Fruit fly (Drosophila melanogaster): ENCODE results near the gene CG14332.

The CG14332 gene

dm6 chr3R:17402434-17402833 is 19.6 kb downstream of the CG14332 start, which contains the start of gene Sur-8 (continued):
- TF ChIP-seq Lpt (GFP tag; optimal IDR thresholded peaks at IDR 0.05) (no peak), Hr4 (GFP tag; optimal IDR thresholded peaks at IDR 0.05) (peak; percentile 31), Eip93F (GFP tag; optimal IDR thresholded peaks at IDR 0.05) (no peak), CG11762 (GFP tag; optimal IDR thresholded peaks at IDR 0.05; ENCODE audit: insufficient read depth) (peak; percentile 15), Ets21C (GFP tag; optimal IDR thresholded peaks at IDR 0.05) (peak; percentile 4), Ets96B (tag; optimal IDR thresholded peaks at IDR 0.05) (no peak), CG3032 (tag; optimal IDR thresholded peaks at IDR 0.05) (no peak), CG10631 (GFP tag; optimal IDR thresholded peaks at IDR 0.05) (peak; percentile 7), CG6792 (GFP tag; optimal IDR thresholded peaks at IDR 0.05) (peak; percentile 23), Eip78C (GFP tag) (peak; percentile 76), CG10669 (GFP tag; optimal IDR thresholded peaks at IDR 0.05) (no peak), pdm3 (GFP tag; optimal IDR thresholded peaks at IDR 0.05) (peak; percentile 65), Gug (GFP tag; IDR thresholded peaks at IDR 0.05) (no peak), achi (GFP tag; optimal IDR thresholded peaks at IDR 0.05) (no peak), OdsH (GFP tag; optimal IDR thresholded peaks at IDR 0.05) (peak; percentile 51), Sox15 (GFP tag; optimal IDR thresholded peaks at IDR 0.05) (no peak), svp (GFP tag) (peak; percentile 68), CG6163 (GFP tag; IDR thresholded peaks at IDR 0.05) (no peak), net (GFP tag; optimal IDR thresholded peaks at IDR 0.05) (peak; percentile 49), CG8119 (GFP tag; IDR thresholded peaks at IDR 0.05) (no peak), eg (GFP tag; IDR thresholded peaks at IDR 0.05) (no peak; the same call in 2 of the 3 replicates), Hr39 (GFP tag; optimal IDR thresholded peaks at IDR 0.05) (peak; percentile 64), ss (GFP tag; optimal IDR thresholded peaks at IDR 0.05) (no peak), salr (GFP tag; optimal IDR thresholded peaks at IDR 0.05) (no peak), fkh (GFP tag; optimal IDR thresholded peaks at IDR 0.05) (peak; percentile 1), CG11294 (GFP tag; IDR thresholded peaks at IDR 0.05) (no peak), CG31627 (GFP tag; optimal IDR thresholded peaks at IDR 0.05) (peak; percentile 58), CG6276 (GFP tag; optimal IDR thresholded peaks at IDR 0.05) (no peak), Met (GFP tag; optimal IDR thresholded peaks at IDR 0.05) (peak; percentile 54), CG6808 (GFP tag; optimal IDR thresholded peaks at IDR 0.05) (no peak), dac (GFP tag; optimal IDR thresholded peaks at IDR 0.05) (peak; percentile 27), Smox (GFP tag; optimal IDR thresholded peaks at IDR 0.05) (peak; percentile 30), fd85E (GFP tag; optimal IDR thresholded peaks at IDR 0.05) (no peak), acj6 (GFP tag; optimal IDR thresholded peaks at IDR 0.05) (peak; percentile 33), lz (GFP tag; optimal IDR thresholded peaks at IDR 0.05) (peak; percentile 55), spab (GFP tag; optimal IDR thresholded peaks at IDR 0.05) (no peak), CG16779 (tag; optimal IDR thresholded peaks at IDR 0.05) (no peak), CG15336 (GFP tag; IDR thresholded peaks at IDR 0.05) (no peak), Eip75B (GFP tag; optimal IDR thresholded peaks at IDR 0.05) (peak; percentile 30), CG8632 (GFP tag; optimal IDR thresholded peaks at IDR 0.05) (no peak)

dm6 chr3R:17401289-17401752 is 20.7 kb downstream of the CG14332 start:
- no peak for TF ChIP-seq CG16779 (tag; optimal IDR thresholded peaks at IDR 0.05)
- TF ChIP-seq CG3032 (tag; optimal IDR thresholded peaks at IDR 0.05) = peak; percentile 24
- no peak for TF ChIP-seq CG6808 (GFP tag; optimal IDR thresholded peaks at IDR 0.05)
- TF ChIP-seq CG6792 (GFP tag; optimal IDR thresholded peaks at IDR 0.05) = no peak
- TF ChIP-seq Blimp-1 (GFP tag; optimal IDR thresholded peaks at IDR 0.05) = no peak
- no peak for TF ChIP-seq CG8119 (GFP tag; IDR thresholded peaks at IDR 0.05)
- TF ChIP-seq CG4318 (GFP tag; optimal IDR thresholded peaks at IDR 0.05) = no peak
- no peak for TF ChIP-seq CG10669 (GFP tag; optimal IDR thresholded peaks at IDR 0.05)
- no peak for TF ChIP-seq dsx (GFP tag; optimal IDR thresholded peaks at IDR 0.05; ENCODE audit: poor library complexity, severe bottlenecking)
- TF ChIP-seq fkh (GFP tag; optimal IDR thresholded peaks at IDR 0.05) = peak; percentile 67
- TF ChIP-seq Lpt (GFP tag; optimal IDR thresholded peaks at IDR 0.05) = no peak
- TF ChIP-seq CG9139 (GFP tag; optimal IDR thresholded peaks at IDR 0.05) = no peak
- TF ChIP-seq Eip78C (GFP tag) = peak; percentile 50
- peak; percentile 54 for TF ChIP-seq Sox14 (GFP tag; optimal IDR thresholded peaks at IDR 0.05)
- TF ChIP-seq CG34406 (GFP tag; optimal IDR thresholded peaks at IDR 0.05) = no peak
- no peak for TF ChIP-seq Hr38 (GFP tag; optimal IDR thresholded peaks at IDR 0.05)
- no peak for TF ChIP-seq net (GFP tag; optimal IDR thresholded peaks at IDR 0.05)
- TF ChIP-seq CG8632 (GFP tag; optimal IDR thresholded peaks at IDR 0.05) = no peak
- TF ChIP-seq vri (GFP tag; optimal IDR thresholded peaks at IDR 0.05) = peak; percentile 92
- TF ChIP-seq esn (GFP tag; optimal IDR thresholded peaks at IDR 0.05) = peak; percentile 44
- no peak for TF ChIP-seq CG7368 (GFP tag; optimal IDR thresholded peaks at IDR 0.05)
- no peak for TF ChIP-seq ss (GFP tag; optimal IDR thresholded peaks at IDR 0.05)
- TF ChIP-seq CG6854 (GFP tag; optimal IDR thresholded peaks at IDR 0.05) = no peak
